Fruit fly (Drosophila melanogaster): ENCODE measurements around the gene CG31459.

dm6 chr3R:19804905-19805304, 35.7 kb upstream of the CG31459 start:
- TF ChIP-seq Dll (optimal IDR thresholded peaks at IDR 0.05) (no peak), CG8478 (optimal IDR thresholded peaks at IDR 0.05) (no peak), psq (optimal IDR thresholded peaks at IDR 0.05) (no peak), pan (optimal IDR thresholded peaks at IDR 0.05) (no peak)

All from whole organism.